Worm (Caenorhabditis elegans) whole organism, L4 larva: Measurements from ENCODE around the gene E02H1.1.

ENCODE experiments used
- F44E2.7 ChIP-seq: fragments of 200-800 bp; sonication (Bioruptor generic); IDR thresholded peaks from 2 replicates; pipeline ENCODE4 v2.1.2; 2022; ENCODE audit warnings: missing genetic modification characterization, missing compliant biosample characterization
- R02D3.7 ChIP-seq: fragments of 150-350 bp; sonication (generic microtip); optimal IDR thresholded peaks from 3 replicates; lab custom pipeline; 2014; ENCODE audit warnings: missing biosample characterization, missing genetic modification characterization
- T20F7.1 ChIP-seq: fragments of 200-800 bp; sonication (Bioruptor generic); optimal IDR thresholded peaks from 2 replicates; lab custom pipeline; 2018; ENCODE audit warnings: mild to moderate bottlenecking, missing genetic modification characterization, missing compliant biosample characterization
- Y5F2A.4 ChIP-seq: fragments of 200-800 bp; sonication (Bioruptor generic); optimal IDR thresholded peaks from 2 replicates; lab custom pipeline; 2018; ENCODE audit warnings: mild to moderate bottlenecking, missing genetic modification characterization, missing compliant biosample characterization
- ZK337.2 ChIP-seq: fragments of 200-800 bp; sonication (Bioruptor generic); IDR thresholded peaks from 2 replicates; pipeline ENCODE4 v1.3.6; 2022; ENCODE audit warnings: missing genetic modification reagents, missing genetic modification characterization, missing compliant biosample characterization
- ZK546.5 ChIP-seq, 2 experiments: sonication (generic microtip); optimal IDR thresholded peaks; 2 replicates each; lab custom pipeline; 2017; ENCODE audit warnings: missing biosample characterization in 2 of 2, missing genetic modification characterization in 2 of 2
- ama-1 ChIP-seq: fragments of 150-350 bp; optimal IDR thresholded peaks from 2 replicates; lab custom pipeline; 2014; ENCODE audit warnings: inconsistent platforms, mixed read lengths
- arid-1 ChIP-seq: fragments of 200-800 bp; sonication (Bioruptor generic); conservative IDR thresholded peaks from 2 replicates; pipeline ENCODE4 v1.3.6; 2022; ENCODE audit warnings: missing genetic modification reagents, missing genetic modification characterization, missing compliant biosample characterization
- ceh-20 ChIP-seq: fragments of 200-800 bp; sonication (Bioruptor generic); IDR thresholded peaks from 2 replicates; pipeline ENCODE4 v1.3.6; 2022; ENCODE audit warnings: missing genetic modification reagents, missing genetic modification characterization, missing compliant biosample characterization
- ceh-28 ChIP-seq: fragments of 150-350 bp; optimal IDR thresholded peaks from 2 replicates; lab custom pipeline; 2014; ENCODE audit warnings: missing biosample characterization, missing genetic modification reagents, missing genetic modification characterization
- ceh-62 ChIP-seq: sonication (generic microtip); optimal IDR thresholded peaks from 2 replicates; lab custom pipeline; 2017; ENCODE audit warnings: missing biosample characterization, missing genetic modification characterization
- daf-12 ChIP-seq: fragments of 150-350 bp; optimal IDR thresholded peaks from 2 replicates; lab custom pipeline; 2014; ENCODE audit warnings: missing biosample characterization, missing genetic modification reagents, missing genetic modification characterization
- daf-16 ChIP-seq, 3 experiments: sonication (generic microtip); optimal IDR thresholded peaks; 2 replicates each; lab custom pipeline; 2016 to 2017; ENCODE audit warnings: missing genetic modification characterization in 3 of 3, missing genetic modification reagents in 3 of 3, mild to moderate bottlenecking in 2 of 3, missing compliant biosample characterization in 2 of 3, missing biosample characterization in 1 of 3, moderate library complexity in 1 of 3
- dmd-6 ChIP-seq: fragments of 200-800 bp; sonication (Bioruptor generic); IDR thresholded peaks from 2 replicates; pipeline ENCODE4 v1.3.6; 2022; ENCODE audit warnings: missing genetic modification reagents, missing genetic modification characterization, missing compliant biosample characterization
- dve-1 ChIP-seq: sonication (generic microtip); optimal IDR thresholded peaks from 2 replicates; lab custom pipeline; 2017; ENCODE audit warnings: antibody characterized with exemption, mild to moderate bottlenecking, missing genetic modification characterization, missing compliant biosample characterization; ENCODE audit not compliant: insufficient read depth
- fkh-10 ChIP-seq: fragments of 150-350 bp; optimal IDR thresholded peaks from 2 replicates; lab custom pipeline; 2014; ENCODE audit warnings: missing biosample characterization, missing genetic modification reagents, missing genetic modification characterization
- gei-8 ChIP-seq: fragments of 200-800 bp; sonication (Bioruptor generic); optimal IDR thresholded peaks from 2 replicates; lab custom pipeline; 2018; ENCODE audit warnings: mild to moderate bottlenecking, missing genetic modification characterization, missing compliant biosample characterization
- hif-1 ChIP-seq, 2 experiments: sonication (generic microtip); optimal IDR thresholded peaks; 2 replicates each; lab custom pipeline; 2016 to 2017; ENCODE audit warnings: missing compliant biosample characterization in 2 of 2, missing genetic modification characterization in 2 of 2, missing genetic modification reagents in 2 of 2, missing genotype in 2 of 2, mild to moderate bottlenecking in 1 of 2
- hlh-11 ChIP-seq: fragments of 200-800 bp; sonication (Bioruptor generic); optimal IDR thresholded peaks from 2 replicates; lab custom pipeline; 2018; ENCODE audit warnings: mild to moderate bottlenecking, missing genetic modification characterization, missing compliant biosample characterization
- hlh-30 ChIP-seq: sonication (generic microtip); optimal IDR thresholded peaks from 2 replicates; lab custom pipeline; 2017; ENCODE audit warnings: antibody characterized with exemption, mild to moderate bottlenecking, missing genetic modification characterization, missing compliant biosample characterization; ENCODE audit not compliant: insufficient read depth
- lim-7 ChIP-seq: fragments of 200-800 bp; sonication (Bioruptor generic); IDR thresholded peaks from 2 replicates; pipeline ENCODE4 v1.3.6; 2022; ENCODE audit warnings: missing genetic modification characterization, missing compliant biosample characterization
- lin-1 ChIP-seq: fragments of 200-800 bp; sonication (Bioruptor generic); IDR thresholded peaks from 2 replicates; pipeline ENCODE4 v1.3.6; 2022; ENCODE audit warnings: missing genetic modification reagents, missing genetic modification characterization, missing compliant biosample characterization
- lin-13 ChIP-seq: fragments of 150-350 bp; optimal IDR thresholded peaks from 2 replicates; lab custom pipeline; 2014; ENCODE audit warnings: missing biosample characterization, missing genetic modification reagents, missing genetic modification characterization
- lin-29 ChIP-seq: fragments of 200-800 bp; sonication (Bioruptor generic); IDR thresholded peaks from 2 replicates; pipeline ENCODE4 v1.3.6; 2022; ENCODE audit warnings: missing genetic modification reagents, missing genetic modification characterization, missing compliant biosample characterization
- lsy-2 ChIP-seq, 2 experiments: fragments of 150-350 bp in 1 of 2; sonication (generic microtip) in 1 of 2; optimal IDR thresholded peaks; 2 replicates each; lab custom pipeline; 2014 to 2017; ENCODE audit warnings: missing biosample characterization in 2 of 2, missing genetic modification characterization in 2 of 2
- mdl-1 ChIP-seq, 2 experiments: fragments of 150-350 bp in 1 of 2; sonication (generic microtip) in 1 of 2; optimal IDR thresholded peaks; 2 replicates each; lab custom pipeline; 2014 to 2017; ENCODE audit warnings: missing biosample characterization in 2 of 2, missing genetic modification characterization in 2 of 2
- mep-1 ChIP-seq: fragments of 150-350 bp; sonication (generic microtip); optimal IDR thresholded peaks from 3 replicates; lab custom pipeline; 2014; ENCODE audit warnings: missing biosample characterization, missing genetic modification characterization
- mes-2 ChIP-seq: sonication (generic microtip); optimal IDR thresholded peaks from 2 replicates; lab custom pipeline; 2016; ENCODE audit warnings: missing genotype, mild to moderate bottlenecking, missing genetic modification characterization, missing compliant biosample characterization; ENCODE audit not compliant: poor library complexity, severe bottlenecking
- mxl-3 ChIP-seq: fragments of 200-800 bp; sonication (Bioruptor generic); optimal IDR thresholded peaks from 2 replicates; lab custom pipeline; 2018; ENCODE audit warnings: mild to moderate bottlenecking, missing genetic modification characterization, missing compliant biosample characterization
- nhr-102 ChIP-seq: sonication (generic microtip); optimal IDR thresholded peaks from 2 replicates; lab custom pipeline; 2016; ENCODE audit warnings: mild to moderate bottlenecking, missing genetic modification characterization, moderate library complexity, missing compliant biosample characterization
- nhr-11 ChIP-seq: fragments of 150-350 bp; optimal IDR thresholded peaks from 2 replicates; lab custom pipeline; 2014; ENCODE audit warnings: missing biosample characterization, missing genetic modification characterization
- nhr-25 ChIP-seq: sonication (generic microtip); optimal IDR thresholded peaks from 2 replicates; lab custom pipeline; 2017; ENCODE audit warnings: missing genetic modification characterization, mild to moderate bottlenecking, missing compliant biosample characterization, antibody characterized with exemption, moderate library complexity, borderline replicate concordance; ENCODE audit not compliant: insufficient read depth
- nhr-28 ChIP-seq: fragments of 150-350 bp; optimal IDR thresholded peaks from 2 replicates; lab custom pipeline; 2014; ENCODE audit warnings: missing biosample characterization, missing genetic modification characterization
- nhr-42 ChIP-seq: fragments of 200-800 bp; sonication (Bioruptor generic); IDR thresholded peaks from 2 replicates; pipeline ENCODE4 v1.3.6; 2022; ENCODE audit warnings: missing genetic modification characterization, missing compliant biosample characterization
- nhr-48 ChIP-seq: sonication (generic microtip); optimal IDR thresholded peaks from 2 replicates; lab custom pipeline; 2016; ENCODE audit warnings: mild to moderate bottlenecking, missing genetic modification characterization, missing compliant biosample characterization
- php-3 ChIP-seq: fragments of 200-800 bp; sonication (Bioruptor generic); IDR thresholded peaks from 2 replicates; pipeline ENCODE4 v1.3.6; 2022; ENCODE audit warnings: missing genetic modification reagents, missing genetic modification characterization, missing compliant biosample characterization
- pqm-1 ChIP-seq: sonication (generic microtip); optimal IDR thresholded peaks from 2 replicates; lab custom pipeline; 2017; ENCODE audit warnings: missing biosample characterization, missing genetic modification characterization
- sdz-12 ChIP-seq: fragments of 200-800 bp; sonication (Bioruptor generic); optimal IDR thresholded peaks from 2 replicates; lab custom pipeline; 2018; ENCODE audit warnings: mild to moderate bottlenecking, missing genetic modification characterization, missing compliant biosample characterization
- spr-1 ChIP-seq: sonication (generic microtip); optimal IDR thresholded peaks from 2 replicates; lab custom pipeline; 2016; ENCODE audit warnings: mild to moderate bottlenecking, missing genetic modification characterization, missing compliant biosample characterization
- tra-1 ChIP-seq: fragments of 200-800 bp; sonication (Bioruptor generic); IDR thresholded peaks from 2 replicates; pipeline ENCODE4 v1.3.6; 2022; ENCODE audit warnings: missing genetic modification reagents, missing genetic modification characterization, missing compliant biosample characterization
- unc-39 ChIP-seq: sonication (generic microtip); optimal IDR thresholded peaks from 2 replicates; lab custom pipeline; 2017; ENCODE audit warnings: missing biosample characterization, missing genetic modification characterization
- unc-62 ChIP-seq, 3 experiments: fragments of 150-350 bp in 1 of 3; sonication (generic microtip); optimal IDR thresholded peaks in 2 of 3; peaks in 1 of 3; 1 replicate in 1 of 3; 2 replicates in 2 of 3; lab custom pipeline; 2014 to 2017; ENCODE audit warnings: missing biosample characterization in 3 of 3, missing genetic modification characterization in 3 of 3, missing genetic modification reagents in 3 of 3, missing genotype in 1 of 3
- vab-7 ChIP-seq: fragments of 200-800 bp; sonication (Bioruptor generic); IDR thresholded peaks from 2 replicates; pipeline ENCODE4 v1.3.6; 2022; ENCODE audit warnings: missing genetic modification reagents, missing genetic modification characterization, missing compliant biosample characterization
- zag-1 ChIP-seq: fragments of 150-350 bp; optimal IDR thresholded peaks from 2 replicates; lab custom pipeline; 2014; ENCODE audit warnings: missing biosample characterization, missing genetic modification characterization
- zfp-3 ChIP-seq: fragments of 200-800 bp; sonication (Bioruptor generic); conservative IDR thresholded peaks from 2 replicates; pipeline ENCODE4 v1.3.6; 2022; ENCODE audit warnings: missing genetic modification reagents, missing genetic modification characterization, missing compliant biosample characterization
- zip-11 ChIP-seq: fragments of 200-800 bp; sonication (Bioruptor generic); IDR thresholded peaks from 2 replicates; pipeline ENCODE4 v1.3.6; 2022; ENCODE audit warnings: missing genetic modification characterization, missing compliant biosample characterization
- zip-2 ChIP-seq: fragments of 150-350 bp; optimal IDR thresholded peaks from 2 replicates; lab custom pipeline; 2014; ENCODE audit warnings: missing biosample characterization, missing genetic modification characterization
- ztf-11 ChIP-seq: fragments of 150-350 bp; optimal IDR thresholded peaks from 2 replicates; lab custom pipeline; 2014; ENCODE audit warnings: missing biosample characterization, missing genetic modification characterization

E02H1.1 gene

DNA sequence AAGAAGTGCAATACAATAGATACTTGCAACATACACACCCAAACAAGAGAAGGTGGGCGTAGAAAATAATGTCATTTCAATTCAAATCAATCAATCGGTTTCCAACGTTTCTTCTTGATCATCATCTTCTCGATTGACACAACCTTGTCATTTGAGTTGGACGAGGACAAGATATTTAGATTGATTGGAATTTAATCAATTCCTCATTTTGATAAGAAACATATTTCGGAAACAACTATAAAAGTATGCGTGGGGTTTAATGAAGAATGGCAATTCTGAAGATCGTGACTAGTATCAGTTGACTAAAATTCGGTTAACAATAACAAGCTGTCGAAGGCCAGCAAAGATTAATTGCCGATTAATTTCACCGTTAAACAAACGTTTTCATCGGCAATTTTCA lies 29.7 kb upstream of the E02H1.1 start:
- TF ChIP-seq lin-13 (GFP tag; lab: Kevin White, UChicago) (peak; percentile 21), nhr-25 (tag; lab: Kevin White, UChicago) (no peak), tra-1 (GFP tag; lab: Robert Waterston, UW) (no peak; the same call in 1 of the 2 replicates), lim-7 (no peak), unc-39 (tag; lab: Kevin White, UChicago) (no peak), lin-1 (GFP tag; lab: Robert Waterston, UW) (0 out of 2 replicates have a peak, but pooled peaks have one; percentile 10), zfp-3 (GFP tag; lab: Robert Waterston, UW) (0 out of 2 replicates have a peak, but pooled peaks have one; percentile 10), zip-11 (GFP tag; lab: Robert Waterston, UW) (no peak), ZK546.5 (tag; optimal IDR thresholded peaks at IDR 0.05; lab: Kevin White, UChicago) (no peak), Y5F2A.4 (GFP tag; lab: Kevin White, UChicago) (no peak), ztf-11 (tag; lab: Kevin White, UChicago) (no peak), gei-8 (no peak), ama-1 (no peak), ceh-62 (tag; lab: Kevin White, UChicago) (no peak), fkh-10 (GFP tag; lab: Kevin White, UChicago) (no peak), T20F7.1 (GFP tag; lab: Kevin White, UChicago) (peak; percentile 65), daf-12 (tag; lab: Kevin White, UChicago) (no peak), dve-1 (tag; lab: Kevin White, UChicago) (no peak), ceh-28 (tag; lab: Kevin White, UChicago) (no peak), sdz-12 (GFP tag; lab: Kevin White, UChicago) (no peak), ceh-20 (0 out of 2 replicates have a peak, but pooled peaks have one; percentile 32), mxl-3 (GFP tag; lab: Kevin White, UChicago) (no peak), php-3 (peak; percentile 76), nhr-42 (no peak), arid-1 (GFP tag; lab: Robert Waterston, UW) (no peak), lin-29 (GFP tag; lab: Robert Waterston, UW) (no peak), dmd-6 (GFP tag; lab: Robert Waterston, UW) (peak; percentile 89), nhr-102 (peak; percentile 12), daf-16 (GFP tag; optimal IDR thresholded peaks at IDR 0.05; lab: Kevin White, UChicago) (no peak), daf-16 (tag; optimal IDR thresholded peaks at IDR 0.05; lab: Kevin White, UChicago) (peak; percentile 19), nhr-11 (tag; lab: Kevin White, UChicago) (no peak), F44E2.7 (GFP tag; lab: Robert Waterston, UW) (no peak)

DNA sequence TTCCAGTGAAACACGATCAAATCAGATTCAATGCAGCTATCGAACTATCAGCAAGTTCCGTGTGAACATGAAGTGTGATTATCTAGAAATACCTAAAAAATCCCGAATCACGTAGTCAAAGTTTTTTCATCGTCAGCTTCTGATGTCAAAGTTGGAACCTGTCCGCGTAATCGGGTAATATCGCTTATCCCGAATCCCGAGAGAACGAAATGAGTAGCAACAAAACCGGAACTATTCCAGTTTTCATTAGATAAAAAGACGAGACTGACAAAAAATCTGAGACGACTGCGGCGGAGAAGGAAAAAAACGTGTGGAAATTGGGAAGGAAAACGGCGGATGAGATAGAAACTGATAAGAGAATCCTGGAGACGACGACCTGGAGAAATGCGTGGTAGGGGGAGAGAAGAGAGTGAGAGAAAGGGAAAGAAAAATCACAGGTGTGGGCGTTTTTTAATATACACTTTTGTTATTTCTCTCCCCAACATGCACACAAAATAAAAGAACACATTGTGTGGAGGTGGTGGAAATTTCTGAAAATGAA lies 29.1 kb upstream of the E02H1.1 start:
- TF ChIP-seq zip-11 (GFP tag; lab: Robert Waterston, UW): no peak
- peak; percentile 17 for TF ChIP-seq mes-2 (tag; lab: Kevin White, UChicago)
- no peak for TF ChIP-seq lim-7
- peak; percentile 48 for TF ChIP-seq mxl-3 (GFP tag; lab: Kevin White, UChicago)
- TF ChIP-seq ZK337.2: no peak
- peak; percentile 35 for TF ChIP-seq nhr-48
- TF ChIP-seq mep-1 (tag; lab: Kevin White, UChicago): no peak
- TF ChIP-seq zip-2 (tag; lab: Kevin White, UChicago): peak; percentile 14
- TF ChIP-seq pqm-1 (tag; lab: Kevin White, UChicago): peak; percentile 41
- peak in 1 of 2 experiments; percentile 60 for TF ChIP-seq mdl-1 (tag; optimal IDR thresholded peaks at IDR 0.05; lab: Kevin White, UChicago)
- TF ChIP-seq spr-1 (tag; lab: Kevin White, UChicago): no peak
- peak; percentile 34 for TF ChIP-seq hlh-30 (tag; lab: Kevin White, UChicago)
- TF ChIP-seq unc-62 (GFP tag; optimal IDR thresholded peaks at IDR 0.05 in 1 of 2; lab: Kevin White, UChicago): peak in 1 of 2 experiments; percentile 91
- no peak for TF ChIP-seq unc-62 (tag; optimal IDR thresholded peaks at IDR 0.05; lab: Kevin White, UChicago)
- TF ChIP-seq F44E2.7 (GFP tag; lab: Robert Waterston, UW): no peak
- TF ChIP-seq R02D3.7 (tag; lab: Kevin White, UChicago): no peak
- peak; percentile 24 for TF ChIP-seq nhr-11 (tag; lab: Kevin White, UChicago)
- peak; percentile 75 for TF ChIP-seq hlh-11 (tag; lab: Kevin White, UChicago)
- TF ChIP-seq hif-1 (tag; optimal IDR thresholded peaks at IDR 0.05; lab: Kevin White, UChicago): peak in 1 of 2 experiments; percentile 0
- peak in 1 of 2 experiments; percentile 9 for TF ChIP-seq lsy-2 (tag; optimal IDR thresholded peaks at IDR 0.05; lab: Kevin White, UChicago)
- TF ChIP-seq nhr-42: no peak
- peak; percentile 66 for TF ChIP-seq nhr-28 (tag; lab: Kevin White, UChicago)
- TF ChIP-seq vab-7: no peak
- TF ChIP-seq zag-1 (tag; lab: Kevin White, UChicago): no peak
- TF ChIP-seq ama-1: peak; percentile 6
